Fruit fly (Drosophila melanogaster): ENCODE results near the gene CG4459.

DNA sequence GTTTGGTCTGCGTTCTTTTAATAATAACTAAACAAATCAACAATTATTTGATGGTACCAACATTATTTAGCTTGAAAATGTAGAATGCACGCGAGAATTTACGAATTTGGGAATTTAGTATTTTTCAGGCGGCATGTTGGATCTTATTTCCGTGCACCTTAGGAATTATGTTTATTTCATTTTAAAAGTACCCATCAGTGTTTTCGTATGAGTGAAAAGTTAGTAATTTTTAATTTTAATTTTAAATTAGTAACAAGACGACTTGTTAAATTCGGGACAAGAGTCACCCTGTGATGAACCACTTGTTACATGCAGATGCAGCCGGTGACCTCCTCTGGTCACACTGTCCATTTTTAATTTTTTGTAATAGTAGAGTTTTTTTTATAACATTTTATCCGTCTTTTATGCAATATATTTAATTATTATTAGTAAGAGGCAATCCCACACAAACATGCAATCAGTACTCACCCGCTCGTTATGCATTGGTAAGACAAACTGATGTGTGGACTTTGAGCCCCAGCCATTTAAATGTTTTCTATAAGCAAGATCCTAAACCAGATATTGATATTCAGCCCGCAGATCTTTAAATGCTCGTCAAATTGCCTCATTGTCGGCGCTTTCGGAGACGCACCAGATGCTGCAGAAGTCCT, 50.9 kb downstream of the CG4459 start, which contains the start of the genes CG17186 and Arc42:
- TF ChIP-seq CG13204 (GFP tag; optimal IDR thresholded peaks at IDR 0.05) (peak; percentile 51), gl (tag; optimal IDR thresholded peaks at IDR 0.05) (peak; percentile 85), CG4496 (GFP tag; IDR thresholded peaks at IDR 0.05) (peak; percentile 55; the same call in 2 of the 3 replicates), Pif1A (GFP tag; optimal IDR thresholded peaks at IDR 0.05) (peak; percentile 38), CG12605 (GFP tag; IDR thresholded peaks at IDR 0.05) (peak; percentile 66), EcR (GFP tag; optimal IDR thresholded peaks at IDR 0.05) (no peak), CG8159 (tag; optimal IDR thresholded peaks at IDR 0.05) (peak; percentile 34), Snoo (tag; optimal IDR thresholded peaks at IDR 0.05) (no peak), CG9948 (tag; optimal IDR thresholded peaks at IDR 0.05) (no peak)
